Fruit fly (Drosophila melanogaster) whole organism, embryonic: ENCODE measurements around the gene MED18.
A peak's percentile ranks its signal among the peaks of the same experiment; 100 is the strongest.

Source experiments
- Aef1 ChIP-seq: fragments of 200-800 bp; sonication (Bioruptor generic); IDR thresholded peaks from 3 replicates; pipeline ENCODE4 v1.3.6; 2022; ENCODE audit warnings: missing biosample characterization, missing genetic modification characterization
- Asciz ChIP-seq: fragments of 200-800 bp; sonication (Bioruptor generic); optimal IDR thresholded peaks from 2 replicates; lab custom pipeline; 2017; ENCODE audit warnings: missing biosample characterization, mild to moderate bottlenecking, missing genetic modification characterization, missing genetic modification reagents
- CG10959 ChIP-seq: fragments of 200-800 bp; sonication (Bioruptor generic); IDR thresholded peaks from 2 replicates; pipeline ENCODE4 v1.3.6; 2022; ENCODE audit warnings: missing biosample characterization, missing genetic modification characterization
- CG10979 ChIP-seq: fragments of 200-800 bp; sonication (Bioruptor generic); optimal IDR thresholded peaks from 2 replicates; lab custom pipeline; 2018; ENCODE audit warnings: missing biosample characterization, mild to moderate bottlenecking, missing genetic modification characterization, moderate library complexity
- CG11456 ChIP-seq: fragments of 200-800 bp; sonication (Bioruptor generic); IDR thresholded peaks from 3 replicates; pipeline ENCODE4 v1.3.6; 2022; ENCODE audit warnings: missing biosample characterization, missing genetic modification characterization
- CG13424 ChIP-seq: fragments of 200-800 bp; sonication (Bioruptor generic); optimal IDR thresholded peaks from 2 replicates; lab custom pipeline; 2019; ENCODE audit warnings: missing biosample characterization, mild to moderate bottlenecking, missing genetic modification characterization, moderate library complexity
- CG14965 ChIP-seq: fragments of 200-800 bp; sonication (Bioruptor generic); optimal IDR thresholded peaks from 2 replicates; lab custom pipeline; 2016; ENCODE audit warnings: missing biosample characterization, missing genetic modification characterization, borderline replicate concordance
- CG15696 ChIP-seq: fragments of 200-800 bp; sonication (Bioruptor generic); optimal IDR thresholded peaks from 2 replicates; lab custom pipeline; 2019; ENCODE audit warnings: missing biosample characterization, mild to moderate bottlenecking, missing genetic modification characterization, moderate library complexity
- CG16779 ChIP-seq: fragments of 200-800 bp; sonication (Bioruptor generic); IDR thresholded peaks from 2 replicates; pipeline ENCODE4 v1.3.6; 2022; ENCODE audit warnings: missing biosample characterization, missing genetic modification characterization
- CG16813 ChIP-seq: fragments of 200-800 bp; sonication (Bioruptor generic); IDR thresholded peaks from 3 replicates; pipeline ENCODE4 v1.3.6; 2022; ENCODE audit warnings: missing biosample characterization, missing genetic modification characterization; ENCODE audit not compliant: partially characterized antibody
- CG30431 ChIP-seq: fragments of 200-800 bp; sonication (Bioruptor generic); optimal IDR thresholded peaks from 2 replicates; lab custom pipeline; 2017; ENCODE audit warnings: missing biosample characterization, missing genetic modification characterization
- CG31388 ChIP-seq: fragments of 200-800 bp; sonication (Bioruptor generic); optimal IDR thresholded peaks from 2 replicates; lab custom pipeline; 2016; ENCODE audit warnings: missing biosample characterization, missing genetic modification characterization
- CG32532 ChIP-seq: fragments of 200-800 bp; sonication (Bioruptor generic); IDR thresholded peaks from 2 replicates; pipeline ENCODE4 v1.3.6; 2022; ENCODE audit warnings: missing biosample characterization, missing genetic modification characterization
- CG3838 ChIP-seq: fragments of 200-800 bp; sonication (Bioruptor generic); optimal IDR thresholded peaks from 3 replicates; lab custom pipeline; 2016; ENCODE audit warnings: missing biosample characterization, missing genetic modification characterization
- CG4328 ChIP-seq: fragments of 200-800 bp; sonication (Bioruptor generic); optimal IDR thresholded peaks from 3 replicates; lab custom pipeline; 2017; ENCODE audit warnings: missing biosample characterization, missing genetic modification reagents, missing genetic modification characterization
- CG4617 ChIP-seq: fragments of 200-800 bp; sonication (Bioruptor generic); optimal IDR thresholded peaks from 3 replicates; lab custom pipeline; 2016; ENCODE audit warnings: missing biosample characterization, missing genetic modification characterization, borderline replicate concordance
- CG4730 ChIP-seq: fragments of 200-800 bp; sonication (Bioruptor generic); IDR thresholded peaks from 2 replicates; pipeline ENCODE4 v1.3.6; 2022; ENCODE audit warnings: missing biosample characterization, missing genetic modification characterization
- CG5245 ChIP-seq: fragments of 200-800 bp; sonication (Bioruptor generic); optimal IDR thresholded peaks from 3 replicates; lab custom pipeline; 2016; ENCODE audit warnings: missing biosample characterization, missing genetic modification characterization
- CG6813 ChIP-seq: fragments of 200-800 bp; sonication (Bioruptor generic); optimal IDR thresholded peaks from 2 replicates; lab custom pipeline; 2017; ENCODE audit warnings: missing biosample characterization, missing genetic modification characterization, mild to moderate bottlenecking, moderate library complexity, missing genetic modification reagents
- CG7372 ChIP-seq: fragments of 200-800 bp; sonication (Bioruptor generic); IDR thresholded peaks from 2 replicates; pipeline ENCODE4 v1.3.6; 2022; ENCODE audit warnings: missing biosample characterization, missing genetic modification characterization
- CG7963 ChIP-seq: fragments of 200-800 bp; sonication (Bioruptor generic); IDR thresholded peaks from 3 replicates; pipeline ENCODE4 v1.3.6; 2022; ENCODE audit warnings: missing biosample characterization, missing genetic modification characterization; ENCODE audit not compliant: partially characterized antibody
- CG8281 ChIP-seq: fragments of 200-800 bp; sonication (Bioruptor generic); optimal IDR thresholded peaks from 2 replicates; lab custom pipeline; 2018; ENCODE audit warnings: missing biosample characterization, mild to moderate bottlenecking, missing genetic modification characterization, moderate library complexity
- CG9876 ChIP-seq: fragments of 200-800 bp; sonication (Bioruptor generic); optimal IDR thresholded peaks from 2 replicates; lab custom pipeline; 2016; ENCODE audit warnings: missing biosample characterization, missing genetic modification characterization
- CoRest ChIP-seq: fragments of 200-800 bp; sonication (Bioruptor generic); optimal IDR thresholded peaks from 3 replicates; lab custom pipeline; 2018; ENCODE audit warnings: missing biosample characterization, mild to moderate bottlenecking, missing genetic modification characterization, moderate library complexity
- CrebB ChIP-seq: fragments of 200-800 bp; sonication (Bioruptor generic); optimal IDR thresholded peaks from 3 replicates; lab custom pipeline; 2018; ENCODE audit warnings: missing biosample characterization, mild to moderate bottlenecking, missing genetic modification characterization
- Dref ChIP-seq: fragments of 200-800 bp; sonication (Bioruptor generic); IDR thresholded peaks from 2 replicates; pipeline ENCODE4 v1.3.6; 2022; ENCODE audit warnings: missing biosample characterization, missing genetic modification characterization
- E2f1 ChIP-seq: fragments of 200-800 bp; sonication (Bioruptor generic); IDR thresholded peaks from 2 replicates; pipeline ENCODE4 v1.3.6; 2022; ENCODE audit warnings: missing biosample characterization, missing genetic modification characterization
- Hr39 ChIP-seq: fragments of >200 bp; optimal IDR thresholded peaks from 2 replicates; lab custom pipeline; 2017
- Hr78 ChIP-seq, 2 experiments: fragments of 200-800 bp in 1 of 2; fragments of >200 bp in 1 of 2; sonication (Bioruptor generic) in 1 of 2; optimal IDR thresholded peaks; 2 replicates each; lab custom pipeline; 2017 to 2019; ENCODE audit warnings: missing biosample characterization in 2 of 2, missing genetic modification characterization in 2 of 2, mild to moderate bottlenecking in 1 of 2, moderate library complexity in 1 of 2
- MTF-1 ChIP-seq: fragments of 200-800 bp; sonication (Bioruptor generic); optimal IDR thresholded peaks from 2 replicates; lab custom pipeline; 2018; ENCODE audit warnings: missing biosample characterization, mild to moderate bottlenecking, missing genetic modification characterization, borderline replicate concordance
- Max ChIP-seq: fragments of 200-800 bp; sonication (Bioruptor generic); optimal IDR thresholded peaks from 2 replicates; lab custom pipeline; 2016; ENCODE audit warnings: missing biosample characterization, mild to moderate bottlenecking, missing genetic modification characterization
- NC2α ChIP-seq: fragments of 200-800 bp; sonication (Bioruptor generic); optimal IDR thresholded peaks from 2 replicates; lab custom pipeline; 2016; ENCODE audit warnings: missing biosample characterization, missing genetic modification characterization
- Pdp1 ChIP-seq, 2 experiments: fragments of 200-800 bp; sonication (Bioruptor generic); optimal IDR thresholded peaks; 3 replicates each; lab custom pipeline; 2016; ENCODE audit warnings: missing biosample characterization in 2 of 2, missing genetic modification characterization in 2 of 2, mild to moderate bottlenecking in 1 of 2, moderate library complexity in 1 of 2
- Sry-β ChIP-seq: fragments of 200-800 bp; sonication (Bioruptor generic); optimal IDR thresholded peaks from 2 replicates; lab custom pipeline; 2018; ENCODE audit warnings: missing biosample characterization, mild to moderate bottlenecking, missing genetic modification characterization, moderate library complexity
- ase ChIP-seq: fragments of 200-800 bp; sonication (Bioruptor generic); IDR thresholded peaks from 3 replicates; pipeline ENCODE4 v1.3.6; 2022; ENCODE audit warnings: missing biosample characterization, missing genetic modification characterization
- ash1 ChIP-seq: fragments of 200-800 bp; sonication (Bioruptor generic); optimal IDR thresholded peaks from 2 replicates; lab custom pipeline; 2018; ENCODE audit warnings: missing biosample characterization, mild to moderate bottlenecking, missing genetic modification characterization
- chinmo ChIP-seq: fragments of 200-800 bp; sonication (Bioruptor generic); IDR thresholded peaks from 4 replicates; pipeline ENCODE4 v1.3.6; 2022; ENCODE audit warnings: missing biosample characterization, missing genetic modification characterization; ENCODE audit not compliant: partially characterized antibody
- fru ChIP-seq: fragments of >200 bp; optimal IDR thresholded peaks from 2 replicates; lab custom pipeline; 2017
- gce ChIP-seq: fragments of 200-800 bp; sonication (Bioruptor generic); IDR thresholded peaks from 3 replicates; pipeline ENCODE4 v1.3.6; 2022; ENCODE audit warnings: missing biosample characterization, missing genetic modification characterization
- gsb-n ChIP-seq: fragments of 200-800 bp; sonication (Bioruptor generic); optimal IDR thresholded peaks from 3 replicates; lab custom pipeline; 2018; ENCODE audit warnings: missing biosample characterization, mild to moderate bottlenecking, missing genetic modification characterization
- kay ChIP-seq: fragments of 200-800 bp; sonication (Bioruptor generic); optimal IDR thresholded peaks from 2 replicates; lab custom pipeline; 2016; ENCODE audit warnings: missing biosample characterization, missing genetic modification characterization
- lilli ChIP-seq: fragments of 200-800 bp; sonication (Bioruptor generic); optimal IDR thresholded peaks from 3 replicates; lab custom pipeline; 2016; ENCODE audit warnings: missing biosample characterization, missing genetic modification characterization
- otp ChIP-seq: fragments of 200-800 bp; sonication (Bioruptor generic); IDR thresholded peaks from 3 replicates; pipeline ENCODE4, ENCODE4 v1.3.6; 2022; ENCODE audit warnings: missing biosample characterization, missing genetic modification characterization
- pros ChIP-seq: fragments of 200-800 bp; sonication (Bioruptor generic); optimal IDR thresholded peaks from 3 replicates; lab custom pipeline; 2019; ENCODE audit warnings: missing biosample characterization, mild to moderate bottlenecking, missing genetic modification characterization, moderate library complexity
- seq ChIP-seq: fragments of 200-800 bp; sonication (Bioruptor generic); IDR thresholded peaks from 2 replicates; pipeline ENCODE4 v1.3.6; 2022; ENCODE audit warnings: missing biosample characterization, missing genetic modification characterization
- sisA ChIP-seq: fragments of 200-800 bp; sonication (Bioruptor generic); IDR thresholded peaks from 2 replicates; pipeline ENCODE4 v1.3.6; 2022; ENCODE audit warnings: missing biosample characterization, missing genetic modification characterization
- slou ChIP-seq: fragments of 200-800 bp; sonication (Bioruptor generic); optimal IDR thresholded peaks from 3 replicates; lab custom pipeline; 2016; ENCODE audit warnings: missing biosample characterization, missing genetic modification characterization
- stwl ChIP-seq: fragments of 200-800 bp; sonication (Bioruptor generic); optimal IDR thresholded peaks from 3 replicates; lab custom pipeline; 2018; ENCODE audit warnings: missing biosample characterization, mild to moderate bottlenecking, missing genetic modification characterization, moderate library complexity
- tin ChIP-seq: fragments of 200-800 bp; sonication (Bioruptor generic); optimal IDR thresholded peaks from 3 replicates; lab custom pipeline; 2016; ENCODE audit warnings: missing biosample characterization, missing genetic modification characterization

Gene MED18

dm6 chrX:1861620-1862184 is 4.0 kb upstream of the MED18 start, which contains the start of gene deltaCOP (continued):
- peak; percentile 68 for TF ChIP-seq stwl
- peak; percentile 70 for TF ChIP-seq CG13424 (tag; lab: Kevin White, UChicago)
- peak; percentile 82 for TF ChIP-seq seq (GFP tag; lab: Robert Waterston, UW)
- peak in 1 of 2 experiments; percentile 2 for TF ChIP-seq Hr78 (GFP tag; optimal IDR thresholded peaks at IDR 0.05; lab: Kevin White, UChicago)
- TF ChIP-seq CG30431, result peak; percentile 46
- no peak for TF ChIP-seq CG7963
- TF ChIP-seq Max (GFP tag; lab: Kevin White, UChicago), result peak; percentile 88
- peak; percentile 43 for TF ChIP-seq CG4328 (GFP tag; lab: Kevin White, UChicago)
- peak; percentile 61 for TF ChIP-seq gsb-n
- no peak for TF ChIP-seq fru (lab: Kevin White, UChicago)
- peak; percentile 49 for TF ChIP-seq CG3838 (GFP tag; lab: Kevin White, UChicago)
- peak; percentile 50 for TF ChIP-seq CG15696
- TF ChIP-seq gce (GFP tag; lab: Robert Waterston, UW), result 0 out of 3 replicates have a peak, but pooled peaks have one; percentile 37

- no peak for TF ChIP-seq CG9876 (GFP tag; lab: Kevin White, UChicago)
- TF ChIP-seq ash1 (GFP tag; lab: Kevin White, UChicago), result no peak
- TF ChIP-seq CG8281 (tag; lab: Kevin White, UChicago), result no peak
- TF ChIP-seq pros (GFP tag; lab: Kevin White, UChicago), result no peak
- TF ChIP-seq MTF-1 (GFP tag; lab: Kevin White, UChicago), result no peak
- no peak for TF ChIP-seq CG14965
- TF ChIP-seq chinmo (GFP tag; lab: Robert Waterston, UW), result no peak
- TF ChIP-seq Dref (GFP tag; lab: Robert Waterston, UW), result peak; percentile 77
- TF ChIP-seq sisA (GFP tag; lab: Robert Waterston, UW), result no peak
- peak; percentile 65 for TF ChIP-seq CG16813 (GFP tag; lab: Robert Waterston, UW)
- TF ChIP-seq CG7963, result peak; percentile 67; the same call in 1 of the 3 replicates
- peak in 1 of 2 experiments; percentile 63 for TF ChIP-seq Pdp1 (GFP tag; optimal IDR thresholded peaks at IDR 0.05; lab: Kevin White, UChicago)
- TF ChIP-seq Asciz, result no peak
- no peak for TF ChIP-seq Hr39 (lab: Kevin White, UChicago)
- TF ChIP-seq kay (GFP tag; lab: Kevin White, UChicago), result no peak
- TF ChIP-seq Aef1 (GFP tag; lab: Robert Waterston, UW), result no peak
- no peak for TF ChIP-seq CG31388
- TF ChIP-seq CG10979, result no peak
- TF ChIP-seq CG10959 (GFP tag; lab: Robert Waterston, UW), result no peak
- TF ChIP-seq NC2α, result no peak
- TF ChIP-seq CG7372, result no peak
- peak; percentile 8 for TF ChIP-seq Sry-β (GFP tag; lab: Kevin White, UChicago)
- TF ChIP-seq ase (GFP tag; lab: Robert Waterston, UW), result no peak
- no peak for TF ChIP-seq otp
- TF ChIP-seq CG4617 (GFP tag; lab: Kevin White, UChicago), result peak; percentile 41
- no peak for TF ChIP-seq CG6813 (GFP tag; lab: Kevin White, UChicago)
- no peak for TF ChIP-seq CG5245 (GFP tag; lab: Kevin White, UChicago)
- no peak for TF ChIP-seq E2f1 (GFP tag; lab: Robert Waterston, UW)
- no peak for TF ChIP-seq tin (GFP tag; lab: Kevin White, UChicago)
- TF ChIP-seq lilli (GFP tag; lab: Kevin White, UChicago), result no peak
- TF ChIP-seq slou (GFP tag; lab: Kevin White, UChicago), result no peak
- no peak for TF ChIP-seq CG4730 (GFP tag; lab: Robert Waterston, UW)
- no peak for TF ChIP-seq CrebB
- no peak for TF ChIP-seq CG32532 (GFP tag; lab: Robert Waterston, UW)
- TF ChIP-seq CoRest, result peak; percentile 3
- TF ChIP-seq CG16779 (GFP tag; lab: Robert Waterston, UW), result no peak
- TF ChIP-seq CG11456, result no peak
Measured at dm6 chrX:1868586-1869111, 2.9 kb downstream of the MED18 start, which contains the start of the genes CG14803 and Pex5. TSS of gene CG14803 (plus strand) at chrX:1868870. TSS of gene Pex5 (minus strand) at chrX:1869061.
